Fruit fly (Drosophila melanogaster): ENCODE results near the gene psd.
A peak's percentile ranks its signal among the peaks of the same experiment; 100 is the strongest.

Gene psd

DNA sequence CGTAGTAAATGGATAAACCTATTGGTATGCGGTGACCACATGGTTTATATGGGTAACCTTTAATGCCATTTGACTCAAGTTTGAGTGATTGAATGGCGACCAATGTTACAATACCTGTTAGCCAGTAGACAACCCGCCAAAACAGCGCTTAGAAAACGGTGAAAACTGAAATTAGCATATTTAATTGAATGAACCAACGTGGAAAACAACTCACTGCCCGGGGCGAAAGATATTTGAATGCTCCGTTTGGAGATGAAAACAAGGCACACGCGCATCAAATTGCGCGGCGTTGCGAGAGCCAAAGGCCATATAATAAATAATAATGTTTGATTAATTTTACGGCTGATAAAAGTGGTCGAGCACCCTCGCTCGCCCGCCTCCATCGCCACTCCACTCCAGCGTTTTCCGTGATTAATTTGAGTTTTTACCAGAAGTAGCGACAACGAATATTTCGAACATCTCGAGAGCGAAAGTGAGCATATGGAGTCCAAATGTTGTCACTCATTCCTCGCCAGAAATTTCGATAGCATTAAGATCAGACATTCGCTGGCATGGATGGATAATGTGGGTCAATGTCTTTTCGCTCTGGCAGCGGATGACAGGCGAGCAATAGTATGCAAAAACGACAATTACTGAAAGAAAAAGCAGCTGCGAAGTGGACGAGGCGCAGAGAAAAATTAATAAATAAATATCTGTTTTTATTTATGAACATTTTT, 6.5 kb upstream of the psd start:
- TF ChIP-seq CrebA (GFP tag; optimal IDR thresholded peaks at IDR 0.05; ENCODE audit: borderline replicate concordance): no peak
- TF ChIP-seq GATAd (GFP tag; optimal IDR thresholded peaks at IDR 0.05): no peak
- TF ChIP-seq Dfd (GFP tag; optimal IDR thresholded peaks at IDR 0.05): no peak
- TF ChIP-seq Rel (GFP tag; optimal IDR thresholded peaks at IDR 0.05): no peak
- peak; percentile 33 for TF ChIP-seq Rel (tag; optimal IDR thresholded peaks at IDR 0.05)
- TF ChIP-seq h (GFP tag; optimal IDR thresholded peaks at IDR 0.05): peak; percentile 39
- no peak for TF ChIP-seq Hr83 (GFP tag; optimal IDR thresholded peaks at IDR 0.05; ENCODE audit: poor library complexity, severe bottlenecking)
- no peak for TF ChIP-seq N (GFP tag; optimal IDR thresholded peaks at IDR 0.05)
- no peak for TF ChIP-seq sv (GFP tag; optimal IDR thresholded peaks at IDR 0.05)
- TF ChIP-seq Sp1 (GFP tag; optimal IDR thresholded peaks at IDR 0.05): no peak
- TF ChIP-seq dl (GFP tag; optimal IDR thresholded peaks at IDR 0.05; ENCODE audit: insufficient read depth in 1 of 2, partially characterized antibody in 2 of 2): no peak
- peak; percentile 51 for TF ChIP-seq brk (GFP tag; optimal IDR thresholded peaks at IDR 0.05)
- TF ChIP-seq psq (GFP tag; optimal IDR thresholded peaks at IDR 0.05): no peak
- no peak for TF ChIP-seq Hnf4 (GFP tag; optimal IDR thresholded peaks at IDR 0.05)

DNA sequence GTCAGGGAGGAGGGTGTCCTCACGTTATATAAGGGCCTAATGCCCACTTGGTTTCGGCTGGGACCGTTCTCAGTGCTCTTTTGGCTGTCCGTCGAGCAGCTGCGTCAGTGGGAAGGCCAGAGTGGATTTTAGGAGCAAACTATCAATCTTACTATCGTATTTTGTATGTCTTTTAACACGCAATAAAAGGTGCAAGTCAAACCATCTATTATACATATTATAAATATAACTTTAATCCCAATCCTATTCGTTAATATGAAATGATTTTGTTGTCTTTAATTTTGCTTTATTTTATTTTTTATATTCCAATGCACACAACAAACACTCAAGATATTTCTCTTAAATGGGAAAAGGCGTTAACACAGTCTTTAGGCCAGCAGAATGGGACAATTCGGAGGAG, 4.8 kb upstream of the psd start, which contains the start of gene Ucp4B:
Gene Ucp4B, plus strand, starts transcription at position 301 of the 400 bp plus-strand sequence.
- no peak for TF ChIP-seq OdsH (GFP tag; optimal IDR thresholded peaks at IDR 0.05)
- no peak for TF ChIP-seq Dfd (GFP tag; optimal IDR thresholded peaks at IDR 0.05)
- no peak for TF ChIP-seq rgr (GFP tag; optimal IDR thresholded peaks at IDR 0.05)
- no peak for TF ChIP-seq ey (GFP tag; optimal IDR thresholded peaks at IDR 0.05)
- no peak for TF ChIP-seq fru (GFP tag; optimal IDR thresholded peaks at IDR 0.05)
- TF ChIP-seq N (GFP tag; optimal IDR thresholded peaks at IDR 0.05): no peak
- no peak for TF ChIP-seq br (GFP tag; optimal IDR thresholded peaks at IDR 0.05)
- no peak for TF ChIP-seq pan (optimal IDR thresholded peaks at IDR 0.05)
- TF ChIP-seq lola (GFP tag; optimal IDR thresholded peaks at IDR 0.05): no peak
- TF ChIP-seq dl (GFP tag; optimal IDR thresholded peaks at IDR 0.05; ENCODE audit: insufficient read depth in 1 of 2, partially characterized antibody in 2 of 2): no peak
- TF ChIP-seq Jra (GFP tag; optimal IDR thresholded peaks at IDR 0.05): no peak
- TF ChIP-seq dsf (GFP tag; optimal IDR thresholded peaks at IDR 0.05; ENCODE audit: borderline replicate concordance): no peak
- no peak for TF ChIP-seq Mio (GFP tag; optimal IDR thresholded peaks at IDR 0.05)
- no peak for TF ChIP-seq foxo (GFP tag; optimal IDR thresholded peaks at IDR 0.05)
- TF ChIP-seq usp (GFP tag; optimal IDR thresholded peaks at IDR 0.05): no peak
- no peak for TF ChIP-seq dmrt93B (GFP tag; optimal IDR thresholded peaks at IDR 0.05)
- TF ChIP-seq Hr83 (GFP tag; optimal IDR thresholded peaks at IDR 0.05; ENCODE audit: poor library complexity, severe bottlenecking): no peak
- no peak for TF ChIP-seq CG9705 (GFP tag; optimal IDR thresholded peaks at IDR 0.05)
- TF ChIP-seq GATAd (GFP tag; optimal IDR thresholded peaks at IDR 0.05): no peak

dm6 chr2L:5967702-5968616, 3.2 kb upstream of the psd start, which contains the start of the genes CG13992 and Ucp4C:
CG13992 (minus strand) TSS chr2L:5967752.
Ucp4C (plus strand) TSS chr2L:5968566.
- TF ChIP-seq N (GFP tag; optimal IDR thresholded peaks at IDR 0.05) (no peak), foxo (GFP tag; optimal IDR thresholded peaks at IDR 0.05) (no peak), jim (GFP tag; optimal IDR thresholded peaks at IDR 0.05) (no peak), Hnf4 (GFP tag; optimal IDR thresholded peaks at IDR 0.05) (no peak), tai (GFP tag; optimal IDR thresholded peaks at IDR 0.05) (no peak), fru (GFP tag; optimal IDR thresholded peaks at IDR 0.05) (no peak), CG32264 (GFP tag; optimal IDR thresholded peaks at IDR 0.05) (no peak)

- no peak for TF ChIP-seq CG9705 (GFP tag; optimal IDR thresholded peaks at IDR 0.05)
- no peak for TF ChIP-seq Sp1 (GFP tag; optimal IDR thresholded peaks at IDR 0.05)
- TF ChIP-seq CG32264 (GFP tag; optimal IDR thresholded peaks at IDR 0.05): no peak
- TF ChIP-seq jim (GFP tag; optimal IDR thresholded peaks at IDR 0.05): no peak
- TF ChIP-seq Abd-B (GFP tag; optimal IDR thresholded peaks at IDR 0.05): no peak
- no peak for TF ChIP-seq Hr83 (GFP tag; optimal IDR thresholded peaks at IDR 0.05; ENCODE audit: poor library complexity, severe bottlenecking)
- TF ChIP-seq sv (GFP tag; optimal IDR thresholded peaks at IDR 0.05): no peak
Observed at dm6 chr2L:5964211-5964610, 540 bp downstream of the psd start.
